Worm (Caenorhabditis elegans) whole organism, young adult: Measurements from ENCODE around the gene bath-26.

Source experiments
- F55B11.4 ChIP-seq: sonication (generic microtip); optimal IDR thresholded peaks from 2 replicates; lab custom pipeline; 2016; ENCODE audit warnings: missing compliant biosample characterization, missing genetic modification characterization, borderline replicate concordance; ENCODE audit not compliant: insufficient read depth
- F57C9.4 ChIP-seq: sonication (generic microtip); optimal IDR thresholded peaks from 2 replicates; lab custom pipeline; 2017; ENCODE audit warnings: mild to moderate bottlenecking, missing genetic modification characterization, missing compliant biosample characterization
- Y95B8A.8 ChIP-seq: fragments of 200-800 bp; sonication (Bioruptor generic); IDR thresholded peaks from 2 replicates; pipeline ENCODE4 v1.3.6; 2022; ENCODE audit warnings: missing genetic modification reagents, missing genetic modification characterization, missing compliant biosample characterization
- ama-1 ChIP-seq, 3 experiments: fragments of 150-350 bp in 1 of 3; sonication (generic microtip) in 2 of 3; optimal IDR thresholded peaks; 2 replicates each; lab custom pipeline; 2014 to 2018; ENCODE audit warnings: missing biosample characterization in 2 of 3, missing genetic modification characterization in 2 of 3, missing genetic modification reagents in 2 of 3
- die-1 ChIP-seq: sonication (generic microtip); optimal IDR thresholded peaks from 2 replicates; lab custom pipeline; 2016; ENCODE audit warnings: missing genotype, mild to moderate bottlenecking, missing genetic modification characterization, missing compliant biosample characterization
- dpl-1 ChIP-seq: fragments of 150-350 bp; optimal IDR thresholded peaks from 2 replicates; lab custom pipeline; 2014; ENCODE audit warnings: missing biosample characterization, missing genetic modification reagents, missing genetic modification characterization
- fkh-3 ChIP-seq: sonication (generic microtip); optimal IDR thresholded peaks from 2 replicates; lab custom pipeline; 2016; ENCODE audit warnings: mild to moderate bottlenecking, missing genetic modification characterization, missing compliant biosample characterization
- him-1 ChIP-seq: sonication (generic microtip); optimal IDR thresholded peaks from 2 replicates; lab custom pipeline; 2016; ENCODE audit warnings: missing genotype, missing genetic modification reagents, missing genetic modification characterization, missing compliant biosample characterization
- hrde-1 ChIP-seq: sonication (generic microtip); optimal IDR thresholded peaks from 2 replicates; lab custom pipeline; 2016; ENCODE audit warnings: missing genetic modification characterization, mild to moderate bottlenecking, missing compliant biosample characterization, moderate library complexity, missing genotype, missing genetic modification reagents, borderline replicate concordance
- lir-1 ChIP-seq: fragments of 200-800 bp; sonication (Bioruptor generic); conservative IDR thresholded peaks from 2 replicates; pipeline ENCODE4 v1.3.6; 2022; ENCODE audit warnings: missing genetic modification reagents, missing genetic modification characterization, missing compliant biosample characterization
- nhr-90 ChIP-seq: sonication (generic microtip); optimal IDR thresholded peaks from 2 replicates; lab custom pipeline; 2016; ENCODE audit warnings: missing genotype, mild to moderate bottlenecking, missing genetic modification characterization, missing compliant biosample characterization
- pbrm-1 ChIP-seq: fragments of 200-800 bp; sonication (Bioruptor generic); IDR thresholded peaks from 2 replicates; pipeline ENCODE4 v1.3.6; 2022; ENCODE audit warnings: missing genetic modification reagents, missing genetic modification characterization, missing compliant biosample characterization
- tbp1 ChIP-seq: fragments of 200-800 bp; sonication (Bioruptor generic); optimal IDR thresholded peaks from 2 replicates; lab custom pipeline; 2018; ENCODE audit warnings: mild to moderate bottlenecking, missing genetic modification characterization, missing compliant biosample characterization
- tlf-1 ChIP-seq: fragments of 200-800 bp; sonication (Bioruptor generic); optimal IDR thresholded peaks from 2 replicates; lab custom pipeline; 2018; ENCODE audit warnings: mild to moderate bottlenecking, missing genetic modification characterization, missing compliant biosample characterization

ce11 chrII:1589845-1590244, 10.7 kb downstream of the bath-26 start, which contains the start of gene T07H3.7:
- no peak for TF ChIP-seq ama-1 (optimal IDR thresholded peaks at IDR 0.05; lab: Kevin White, UChicago)
- no peak for TF ChIP-seq ama-1 (GFP tag; optimal IDR thresholded peaks at IDR 0.05; lab: Kevin White, UChicago)
- TF ChIP-seq nhr-90 (tag; lab: Kevin White, UChicago) = no peak
- no peak for TF ChIP-seq hrde-1 (tag; lab: Kevin White, UChicago)
- no peak for TF ChIP-seq fkh-3 (tag; lab: Kevin White, UChicago)
- no peak for TF ChIP-seq lir-1 (GFP tag; lab: Robert Waterston, UW)
- TF ChIP-seq Y95B8A.8 = no peak
- TF ChIP-seq pbrm-1 = no peak
- TF ChIP-seq him-1 (tag; lab: Kevin White, UChicago) = no peak
- no peak for TF ChIP-seq F57C9.4 (tag; lab: Kevin White, UChicago)
- TF ChIP-seq F55B11.4 = no peak
- no peak for TF ChIP-seq dpl-1 (GFP tag; lab: Kevin White, UChicago)
- TF ChIP-seq die-1 (tag; lab: Kevin White, UChicago) = no peak
- TF ChIP-seq tbp1 (GFP tag; lab: Kevin White, UChicago) = no peak
- no peak for TF ChIP-seq tlf-1 (GFP tag; lab: Kevin White, UChicago)
